Worm (Caenorhabditis elegans) whole organism, L3 larva: ENCODE data around the gene Y51H7C.9.

Experiments
- ceh-28 ChIP-seq: fragments of 150-350 bp; optimal IDR thresholded peaks from 2 replicates; lab custom pipeline; 2014; ENCODE audit warnings: missing biosample characterization, missing genetic modification reagents, missing genetic modification characterization
- egl-27 ChIP-seq: sonication (generic microtip); optimal IDR thresholded peaks from 4 replicates; lab custom pipeline; 2017; ENCODE audit warnings: missing biosample characterization, missing genetic modification reagents, missing genetic modification characterization
- elt-3 ChIP-seq, 3 experiments: fragments of 150-350 bp in 1 of 3; sonication (generic microtip) in 2 of 3; optimal IDR thresholded peaks; 2 replicates in 2 of 3; 4 replicates in 1 of 3; lab custom pipeline; 2014 to 2017; ENCODE audit warnings: missing biosample characterization in 3 of 3, missing genetic modification characterization in 3 of 3
- nhr-28 ChIP-seq: fragments of 150-350 bp; optimal IDR thresholded peaks from 2 replicates; lab custom pipeline; 2014; ENCODE audit warnings: missing biosample characterization, missing genetic modification characterization
- tbx-2 ChIP-seq: sonication (generic microtip); optimal IDR thresholded peaks from 2 replicates; lab custom pipeline; 2016; ENCODE audit warnings: mild to moderate bottlenecking, missing genetic modification characterization, missing compliant biosample characterization
- unc-62 ChIP-seq: fragments of 150-350 bp; sonication (generic microtip); optimal IDR thresholded peaks from 4 replicates; lab custom pipeline; 2014; ENCODE audit warnings: missing biosample characterization, missing genetic modification reagents, missing genetic modification characterization

DNA sequence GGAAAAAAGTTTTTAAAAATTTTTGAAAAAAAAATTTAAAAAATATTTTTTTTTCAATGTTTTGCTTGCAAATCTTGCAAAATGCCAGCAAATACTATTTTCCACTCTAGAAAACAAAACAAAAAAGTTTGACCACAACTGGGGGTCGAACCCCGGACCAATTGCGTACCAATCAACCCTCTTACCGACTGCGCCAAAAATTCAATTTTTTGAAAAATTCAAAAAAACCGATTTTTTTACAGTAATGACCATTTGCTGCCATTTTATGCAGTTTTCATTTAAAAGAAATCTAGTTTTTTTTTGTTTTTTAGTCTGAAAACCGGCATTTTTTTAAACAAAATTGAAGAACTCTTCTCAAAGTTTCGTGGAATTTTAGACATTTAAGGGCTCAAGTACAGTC, 48.8 kb downstream of the Y51H7C.9 start:
- TF ChIP-seq ceh-28 (tag; lab: Kevin White, UChicago) (no peak), nhr-28 (tag; lab: Kevin White, UChicago) (no peak), elt-3 (tag; optimal IDR thresholded peaks at IDR 0.05; lab: Kevin White, UChicago) (no peak), unc-62 (GFP tag; lab: Kevin White, UChicago) (no peak), egl-27 (tag; lab: Kevin White, UChicago) (no peak), tbx-2 (tag; lab: Kevin White, UChicago) (no peak)
